Worm (Caenorhabditis elegans) whole organism, L1 larva: ENCODE measurements around the gene col-96.

Experiments used
- C34B4.2 ChIP-seq: sonication (generic microtip); optimal IDR thresholded peaks from 2 replicates; lab custom pipeline; 2017; ENCODE audit warnings: mild to moderate bottlenecking, missing genetic modification characterization, missing compliant biosample characterization
- F16B12.6 ChIP-seq: fragments of 150-350 bp; optimal IDR thresholded peaks from 2 replicates; lab custom pipeline; 2014; ENCODE audit warnings: missing biosample characterization, missing genetic modification characterization
- Y116A8C.19 ChIP-seq: sonication (generic microtip); optimal IDR thresholded peaks from 2 replicates; lab custom pipeline; 2016; ENCODE audit warnings: missing compliant biosample characterization, missing genetic modification characterization, borderline replicate concordance
- aha-1 ChIP-seq: fragments of 150-350 bp; optimal IDR thresholded peaks from 2 replicates; lab custom pipeline; 2014; ENCODE audit warnings: missing biosample characterization, missing genetic modification characterization
- alr-1 ChIP-seq: fragments of 200-800 bp; sonication (Bioruptor generic); optimal IDR thresholded peaks from 2 replicates; lab custom pipeline; 2018; ENCODE audit warnings: borderline replicate concordance, mild to moderate bottlenecking, missing genetic modification characterization, missing compliant biosample characterization
- ama-1 ChIP-seq: fragments of 150-350 bp; optimal IDR thresholded peaks from 2 replicates; lab custom pipeline; 2014
- ceh-88 ChIP-seq: fragments of 200-800 bp; sonication (Bioruptor generic); IDR thresholded peaks from 2 replicates; pipeline ENCODE4 v1.3.6; 2022; ENCODE audit warnings: missing genetic modification characterization, missing compliant biosample characterization
- dsc-1 ChIP-seq: sonication (generic microtip); optimal IDR thresholded peaks from 2 replicates; lab custom pipeline; 2016; ENCODE audit warnings: mild to moderate bottlenecking, missing genetic modification characterization, missing compliant biosample characterization
- efl-1 ChIP-seq, 4 experiments: fragments of 150-350 bp; optimal IDR thresholded peaks in 3 of 4; peaks in 1 of 4; 1 replicate in 1 of 4; 2 replicates in 3 of 4; lab custom pipeline; 2014; ENCODE audit warnings: missing biosample characterization in 2 of 4, missing genetic modification characterization in 2 of 4, missing genetic modification reagents in 2 of 4
- egl-13 ChIP-seq: sonication (generic microtip); optimal IDR thresholded peaks from 2 replicates; lab custom pipeline; 2016; ENCODE audit warnings: missing genotype, missing genetic modification reagents, missing genetic modification characterization, missing compliant biosample characterization
- egl-27 ChIP-seq, 2 experiments: fragments of 150-350 bp in 1 of 2; sonication (generic microtip); optimal IDR thresholded peaks; 3 replicates each; lab custom pipeline; 2017 to 2018; ENCODE audit warnings: missing biosample characterization in 2 of 2, missing genetic modification characterization in 2 of 2, missing genetic modification reagents in 2 of 2
- elt-2 ChIP-seq: sonication (generic microtip); optimal IDR thresholded peaks from 2 replicates; lab custom pipeline; 2016; ENCODE audit warnings: missing genetic modification characterization, mild to moderate bottlenecking, inconsistent platforms, missing compliant biosample characterization, missing genetic modification reagents
- fkh-10 ChIP-seq: sonication (generic microtip); optimal IDR thresholded peaks from 2 replicates; lab custom pipeline; 2017; ENCODE audit warnings: missing biosample characterization, missing genetic modification reagents, missing genetic modification characterization
- fkh-8 ChIP-seq: sonication (generic microtip); optimal IDR thresholded peaks from 2 replicates; lab custom pipeline; 2016; ENCODE audit warnings: mild to moderate bottlenecking, missing genetic modification characterization, missing compliant biosample characterization
- fos-1 ChIP-seq: fragments of 150-350 bp; optimal IDR thresholded peaks from 2 replicates; lab custom pipeline; 2014; ENCODE audit warnings: missing biosample characterization, missing genetic modification characterization
- grh-1 ChIP-seq: fragments of 200-800 bp; sonication (Bioruptor generic); IDR thresholded peaks from 2 replicates; pipeline ENCODE4 v1.3.6; 2022; ENCODE audit warnings: missing genetic modification reagents, missing genetic modification characterization, missing compliant biosample characterization
- hlh-17 ChIP-seq: fragments of 200-800 bp; sonication (Bioruptor generic); optimal IDR thresholded peaks from 2 replicates; lab custom pipeline; 2018; ENCODE audit warnings: missing genetic modification characterization, mild to moderate bottlenecking, missing compliant biosample characterization, moderate library complexity, borderline replicate concordance
- hpl-2 ChIP-seq: fragments of 150-350 bp; optimal IDR thresholded peaks from 2 replicates; lab custom pipeline; 2014; ENCODE audit warnings: missing biosample characterization, missing genetic modification reagents, missing genetic modification characterization
- jun-1 ChIP-seq: fragments of 150-350 bp; optimal IDR thresholded peaks from 2 replicates; lab custom pipeline; 2014; ENCODE audit warnings: missing biosample characterization, missing genetic modification reagents, missing genetic modification characterization
- lin-13 ChIP-seq: fragments of 150-350 bp; optimal IDR thresholded peaks from 2 replicates; lab custom pipeline; 2014; ENCODE audit warnings: missing biosample characterization, missing genetic modification reagents, missing genetic modification characterization
- lin-14 ChIP-seq: fragments of 200-800 bp; sonication (Bioruptor generic); optimal IDR thresholded peaks from 2 replicates; lab custom pipeline; 2018; ENCODE audit warnings: mild to moderate bottlenecking, missing genetic modification characterization, moderate library complexity, missing compliant biosample characterization
- lir-3 ChIP-seq: sonication (generic microtip); optimal IDR thresholded peaks from 2 replicates; lab custom pipeline; 2016; ENCODE audit warnings: mild to moderate bottlenecking, missing genetic modification characterization, moderate library complexity, missing compliant biosample characterization; ENCODE audit not compliant: poor library complexity
- lsy-2 ChIP-seq, 2 experiments: fragments of 150-350 bp; optimal IDR thresholded peaks; 2 replicates each; lab custom pipeline; 2014; ENCODE audit warnings: missing biosample characterization in 2 of 2, missing genetic modification characterization in 2 of 2
- mab-9 ChIP-seq: fragments of 200-800 bp; sonication (Bioruptor generic); IDR thresholded peaks from 2 replicates; pipeline ENCODE4 v1.3.6; 2022; ENCODE audit warnings: missing genetic modification reagents, missing genetic modification characterization, missing compliant biosample characterization
- mdl-1 ChIP-seq, 2 experiments: fragments of 150-350 bp; optimal IDR thresholded peaks; 2 replicates each; lab custom pipeline; 2014 to 2017; ENCODE audit warnings: missing biosample characterization in 2 of 2, missing genetic modification characterization in 2 of 2, inconsistent platforms in 1 of 2
- mep-1 ChIP-seq: fragments of 150-350 bp; optimal IDR thresholded peaks from 2 replicates; lab custom pipeline; 2014; ENCODE audit warnings: missing biosample characterization, missing genetic modification characterization
- nhr-20 ChIP-seq: sonication (generic microtip); optimal IDR thresholded peaks from 2 replicates; lab custom pipeline; 2016; ENCODE audit warnings: mild to moderate bottlenecking, missing genetic modification characterization, missing compliant biosample characterization
- nhr-28 ChIP-seq: fragments of 150-350 bp; optimal IDR thresholded peaks from 2 replicates; lab custom pipeline; 2014; ENCODE audit warnings: missing biosample characterization, missing genetic modification characterization
- nhr-47 ChIP-seq: sonication (generic microtip); optimal IDR thresholded peaks from 2 replicates; lab custom pipeline; 2016; ENCODE audit warnings: mild to moderate bottlenecking, missing genetic modification characterization, moderate library complexity, missing compliant biosample characterization
- nhr-71 ChIP-seq: sonication (generic microtip); optimal IDR thresholded peaks from 2 replicates; lab custom pipeline; 2016; ENCODE audit warnings: mild to moderate bottlenecking, missing genetic modification characterization, moderate library complexity, missing compliant biosample characterization
- nhr-76 ChIP-seq: sonication (generic microtip); optimal IDR thresholded peaks from 2 replicates; lab custom pipeline; 2017; ENCODE audit warnings: missing biosample characterization, missing genetic modification characterization
- nhr-77 ChIP-seq: fragments of 150-350 bp; optimal IDR thresholded peaks from 2 replicates; lab custom pipeline; 2014; ENCODE audit warnings: missing biosample characterization, missing genetic modification characterization
- nhr-84 ChIP-seq: sonication (generic microtip); optimal IDR thresholded peaks from 2 replicates; lab custom pipeline; 2017; ENCODE audit warnings: missing biosample characterization, missing genetic modification characterization
- nhr-85 ChIP-seq: sonication (generic microtip); peaks from one replicate; lab custom pipeline; 2016; ENCODE audit warnings: missing genetic modification characterization, inconsistent platforms, missing compliant biosample characterization
- pag-3 ChIP-seq: sonication (generic microtip); optimal IDR thresholded peaks from 2 replicates; lab custom pipeline; 2017; ENCODE audit warnings: missing genetic modification characterization, mild to moderate bottlenecking, missing compliant biosample characterization, antibody characterized with exemption, borderline replicate concordance; ENCODE audit not compliant: insufficient read depth
- pax-3 ChIP-seq: fragments of 200-800 bp; sonication (Bioruptor generic); optimal IDR thresholded peaks from 2 replicates; lab custom pipeline; 2018; ENCODE audit warnings: mild to moderate bottlenecking, missing genetic modification characterization, moderate library complexity, missing compliant biosample characterization
- pqm-1 ChIP-seq: sonication (generic microtip); optimal IDR thresholded peaks from 3 replicates; lab custom pipeline; 2017; ENCODE audit warnings: missing biosample characterization, missing genetic modification characterization
- rnt-1 ChIP-seq: sonication (generic microtip); optimal IDR thresholded peaks from 2 replicates; lab custom pipeline; 2016; ENCODE audit warnings: mild to moderate bottlenecking, missing genetic modification characterization, moderate library complexity, missing compliant biosample characterization
- skn-1 ChIP-seq: fragments of 150-350 bp; optimal IDR thresholded peaks from 2 replicates; lab custom pipeline; 2014; ENCODE audit warnings: missing biosample characterization, missing genetic modification characterization
- snpc-4 ChIP-seq: fragments of 150-350 bp; optimal IDR thresholded peaks from 2 replicates; lab custom pipeline; 2014; ENCODE audit warnings: missing biosample characterization, missing genetic modification characterization
- swsn-7 ChIP-seq: sonication (generic microtip); optimal IDR thresholded peaks from 2 replicates; lab custom pipeline; 2016; ENCODE audit warnings: missing genetic modification characterization, missing compliant biosample characterization
- tbx-2 ChIP-seq: sonication (generic microtip); optimal IDR thresholded peaks from 2 replicates; lab custom pipeline; 2016; ENCODE audit warnings: missing genetic modification characterization, missing compliant biosample characterization
- unc-30 ChIP-seq: sonication (generic microtip); optimal IDR thresholded peaks from 2 replicates; lab custom pipeline; 2017; ENCODE audit warnings: missing biosample characterization, missing genetic modification characterization
- unc-86 ChIP-seq: sonication (generic microtip); optimal IDR thresholded peaks from 2 replicates; lab custom pipeline; 2016; ENCODE audit warnings: missing genetic modification characterization, missing compliant biosample characterization
- vab-15 ChIP-seq: sonication (generic microtip); optimal IDR thresholded peaks from 2 replicates; lab custom pipeline; 2017; ENCODE audit warnings: missing genotype, mild to moderate bottlenecking, missing genetic modification characterization, missing compliant biosample characterization
- xbp-1 ChIP-seq: sonication (generic microtip); optimal IDR thresholded peaks from 2 replicates; lab custom pipeline; 2016; ENCODE audit warnings: missing genetic modification characterization, missing compliant biosample characterization
- zip-4 ChIP-seq: fragments of 200-800 bp; sonication (Bioruptor generic); optimal IDR thresholded peaks from 2 replicates; lab custom pipeline; 2018; ENCODE audit warnings: mild to moderate bottlenecking, missing genetic modification characterization, moderate library complexity, missing compliant biosample characterization
- ztf-11 ChIP-seq, 2 experiments: sonication (generic microtip); optimal IDR thresholded peaks; 2 replicates each; lab custom pipeline; 2016 to 2017; ENCODE audit warnings: missing genetic modification characterization in 2 of 2, missing biosample characterization in 1 of 2, missing compliant biosample characterization in 1 of 2

The col-96 gene

DNA sequence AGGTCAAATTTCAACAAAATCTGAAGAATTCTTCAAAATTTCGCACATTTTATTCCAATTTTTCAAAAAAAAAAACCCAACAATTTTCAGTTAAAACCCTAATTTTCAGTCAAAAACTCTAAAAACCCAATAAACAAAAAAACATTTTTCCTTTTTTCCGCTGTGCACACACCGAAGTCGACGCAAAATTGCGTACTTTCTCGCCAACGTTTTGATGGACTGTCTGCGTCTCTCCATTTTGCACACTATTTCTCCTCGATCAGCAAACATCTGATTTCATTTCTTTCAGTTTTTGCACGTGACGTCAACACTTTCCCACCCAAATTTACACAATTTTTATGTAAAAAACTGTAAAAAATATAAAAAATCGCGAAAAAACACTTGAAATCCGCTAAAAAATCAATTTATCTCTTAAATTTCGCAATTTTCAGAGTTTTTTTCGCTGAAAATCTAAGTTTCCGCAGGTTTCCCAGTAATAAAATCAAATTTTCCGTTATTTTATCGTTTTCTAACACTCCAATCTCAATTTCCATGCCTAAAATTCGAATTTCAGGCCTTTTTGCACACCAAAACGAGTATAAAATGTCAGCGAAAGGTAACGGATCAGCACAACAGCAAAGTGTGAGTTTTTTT lies 49.3 kb downstream of the col-96 start, which contains the start of gene crh-1 (continued):
- TF ChIP-seq C34B4.2 (tag; lab: Kevin White, UChicago) = no peak
- peak; percentile 43 for TF ChIP-seq fos-1 (tag; lab: Kevin White, UChicago)
- peak; percentile 74 for TF ChIP-seq snpc-4
- TF ChIP-seq skn-1 (tag; lab: Kevin White, UChicago) = peak; percentile 65
- TF ChIP-seq aha-1 (tag; lab: Kevin White, UChicago) = no peak
- no peak for TF ChIP-seq hlh-17 (GFP tag; lab: Kevin White, UChicago)
- TF ChIP-seq ztf-11 (tag; optimal IDR thresholded peaks at IDR 0.05; lab: Kevin White, UChicago) = peak in 1 of 2 experiments; percentile 35
- peak; percentile 85 for TF ChIP-seq tbx-2 (tag; lab: Kevin White, UChicago)
- TF ChIP-seq pag-3 = no peak
- peak; percentile 80 for TF ChIP-seq grh-1 (GFP tag; lab: Robert Waterston, UW)
- peak; percentile 64 for TF ChIP-seq unc-86 (tag; lab: Kevin White, UChicago)
- TF ChIP-seq egl-27 (tag; optimal IDR thresholded peaks at IDR 0.05; lab: Kevin White, UChicago) = no peak
- TF ChIP-seq efl-1 (optimal IDR thresholded peaks at IDR 0.05; lab: Kevin White, UChicago) = peak; percentile 83 to 84
- TF ChIP-seq efl-1 (GFP tag; optimal IDR thresholded peaks at IDR 0.05 in 1 of 2; lab: Kevin White, UChicago) = peak; percentile 78 to 98
- TF ChIP-seq pax-3 (tag; lab: Kevin White, UChicago) = no peak
- no peak for TF ChIP-seq alr-1
- TF ChIP-seq lin-14 (GFP tag; lab: Kevin White, UChicago) = peak; percentile 88
- peak; percentile 19 for TF ChIP-seq fkh-8 (tag; lab: Kevin White, UChicago)
- peak; percentile 85 for TF ChIP-seq xbp-1 (tag; lab: Kevin White, UChicago)
- peak; percentile 79 for TF ChIP-seq lin-13 (GFP tag; lab: Kevin White, UChicago)
- TF ChIP-seq nhr-85 (tag; lab: Kevin White, UChicago) = peak; percentile 91
- TF ChIP-seq vab-15 (tag; lab: Kevin White, UChicago) = no peak
- TF ChIP-seq unc-30 (tag; lab: Kevin White, UChicago) = no peak
- TF ChIP-seq F16B12.6 (tag; lab: Kevin White, UChicago) = peak; percentile 98
- TF ChIP-seq rnt-1 (tag; lab: Kevin White, UChicago) = peak; percentile 86
- no peak for TF ChIP-seq nhr-28
- TF ChIP-seq nhr-20 = peak; percentile 86
- TF ChIP-seq nhr-76 = no peak
- no peak for TF ChIP-seq lir-3 (tag; lab: Kevin White, UChicago)
- TF ChIP-seq nhr-77 = peak; percentile 40
- peak; percentile 94 for TF ChIP-seq mep-1
- peak; percentile 47; the same call in 1 of the 2 replicates for TF ChIP-seq ceh-88 (GFP tag; lab: Robert Waterston, UW)
- TF ChIP-seq fkh-10 (GFP tag; lab: Kevin White, UChicago) = peak; percentile 51
- no peak for TF ChIP-seq hpl-2 (GFP tag; lab: Kevin White, UChicago)
- TF ChIP-seq mdl-1 (tag; optimal IDR thresholded peaks at IDR 0.05; lab: Kevin White, UChicago) = peak in 1 of 2 experiments; percentile 89
- peak; percentile 85 for TF ChIP-seq swsn-7 (tag; lab: Kevin White, UChicago)
- TF ChIP-seq nhr-47 (tag; lab: Kevin White, UChicago) = peak; percentile 92
- peak; percentile 69 for TF ChIP-seq elt-2 (tag; lab: Kevin White, UChicago)
- TF ChIP-seq Y116A8C.19 = no peak
- no peak for TF ChIP-seq ama-1
- peak; percentile 43 for TF ChIP-seq zip-4 (GFP tag; lab: Kevin White, UChicago)
- peak; percentile 93 for TF ChIP-seq nhr-71 (tag; lab: Kevin White, UChicago)
- peak; percentile 77 for TF ChIP-seq mab-9 (GFP tag; lab: Robert Waterston, UW)
- TF ChIP-seq egl-13 (tag; lab: Kevin White, UChicago) = peak; percentile 43
- peak; percentile 85 to 86 for TF ChIP-seq lsy-2 (tag; optimal IDR thresholded peaks at IDR 0.05; lab: Kevin White, UChicago)
- TF ChIP-seq nhr-84 (tag; lab: Kevin White, UChicago) = no peak
- TF ChIP-seq jun-1 (tag; lab: Kevin White, UChicago) = peak; percentile 67
- peak; percentile 93 for TF ChIP-seq dsc-1 (tag; lab: Kevin White, UChicago)
- TF ChIP-seq pqm-1 (tag; lab: Kevin White, UChicago) = no peak
